Fruit fly (Drosophila melanogaster) whole organism, embryonic: Measurements from ENCODE around the gene anchor.

Experiments
- Ada2b ChIP-seq: fragments of 200-800 bp; sonication (Bioruptor generic); IDR thresholded peaks from 2 replicates; pipeline ENCODE4 v1.3.6; 2022; ENCODE audit warnings: missing biosample characterization, missing genetic modification characterization
- Atf6 ChIP-seq: fragments of 200-800 bp; sonication (Bioruptor generic); IDR thresholded peaks from 2 replicates; pipeline ENCODE4 v1.3.6; 2022; ENCODE audit warnings: missing biosample characterization, missing genetic modification characterization
- BtbVII ChIP-seq: fragments of 200-800 bp; sonication (Bioruptor generic); optimal IDR thresholded peaks from 3 replicates; lab custom pipeline; 2017; ENCODE audit warnings: missing biosample characterization, mild to moderate bottlenecking, missing genetic modification characterization
- Bteb2 ChIP-seq: fragments of 200-800 bp; sonication (Bioruptor generic); optimal IDR thresholded peaks from 2 replicates; lab custom pipeline; 2016; ENCODE audit warnings: missing biosample characterization, missing genetic modification characterization
- CG10209 ChIP-seq: fragments of 200-800 bp; sonication (Bioruptor generic); optimal IDR thresholded peaks from 3 replicates; lab custom pipeline; 2017; ENCODE audit warnings: missing biosample characterization, mild to moderate bottlenecking, missing genetic modification characterization, missing genetic modification reagents
- CG11085 ChIP-seq: fragments of 200-800 bp; sonication (Bioruptor generic); IDR thresholded peaks from 2 replicates; pipeline ENCODE4 v1.3.6; 2022; ENCODE audit warnings: missing biosample characterization, missing genetic modification characterization
- CG11456 ChIP-seq: fragments of 200-800 bp; sonication (Bioruptor generic); IDR thresholded peaks from 3 replicates; pipeline ENCODE4 v1.3.6; 2022; ENCODE audit warnings: missing biosample characterization, missing genetic modification characterization
- CG11560 ChIP-seq: fragments of 200-800 bp; sonication (Bioruptor generic); IDR thresholded peaks from 3 replicates; pipeline ENCODE4 v1.3.6; 2022; ENCODE audit warnings: missing biosample characterization, missing genetic modification characterization
- CG12071 ChIP-seq: fragments of 200-800 bp; sonication (Bioruptor generic); optimal IDR thresholded peaks from 3 replicates; lab custom pipeline; 2018; ENCODE audit warnings: missing biosample characterization, mild to moderate bottlenecking, missing genetic modification characterization
- CG12219 ChIP-seq: fragments of 200-800 bp; sonication (Bioruptor generic); optimal IDR thresholded peaks from 3 replicates; lab custom pipeline; 2018; ENCODE audit warnings: missing biosample characterization, mild to moderate bottlenecking, missing genetic modification characterization
- CG12236 ChIP-seq: fragments of 200-800 bp; sonication (Bioruptor generic); optimal IDR thresholded peaks from 2 replicates; lab custom pipeline; 2016; ENCODE audit warnings: missing biosample characterization, missing genetic modification characterization
- CG12299 ChIP-seq: fragments of 200-800 bp; sonication (Bioruptor generic); optimal IDR thresholded peaks from 2 replicates; lab custom pipeline; 2018; ENCODE audit warnings: missing biosample characterization, mild to moderate bottlenecking, missing genetic modification characterization
- CG13775 ChIP-seq: fragments of 200-800 bp; sonication (Bioruptor generic); optimal IDR thresholded peaks from 3 replicates; lab custom pipeline; 2017; ENCODE audit warnings: missing biosample characterization, mild to moderate bottlenecking, missing genetic modification characterization
- CG16813 ChIP-seq: fragments of 200-800 bp; sonication (Bioruptor generic); IDR thresholded peaks from 3 replicates; pipeline ENCODE4 v1.3.6; 2022; ENCODE audit warnings: missing biosample characterization, missing genetic modification characterization; ENCODE audit not compliant: partially characterized antibody
- CG18011 ChIP-seq: fragments of 200-800 bp; sonication (Bioruptor generic); optimal IDR thresholded peaks from 2 replicates; lab custom pipeline; 2017; ENCODE audit warnings: missing biosample characterization, missing genetic modification characterization, mild to moderate bottlenecking, moderate library complexity, missing genotype
- CG18619 ChIP-seq: fragments of 200-800 bp; sonication (Bioruptor generic); optimal IDR thresholded peaks from 3 replicates; lab custom pipeline; 2017; ENCODE audit warnings: missing biosample characterization, mild to moderate bottlenecking, missing genetic modification characterization
- CG2116 ChIP-seq: fragments of 200-800 bp; sonication (Bioruptor generic); optimal IDR thresholded peaks from 3 replicates; lab custom pipeline; 2018; ENCODE audit warnings: missing biosample characterization, mild to moderate bottlenecking, missing genetic modification characterization
- CG2120 ChIP-seq: fragments of 200-800 bp; sonication (Bioruptor generic); optimal IDR thresholded peaks from 3 replicates; lab custom pipeline; 2016; ENCODE audit warnings: missing biosample characterization, missing genetic modification characterization
- CG32532 ChIP-seq: fragments of 200-800 bp; sonication (Bioruptor generic); IDR thresholded peaks from 2 replicates; pipeline ENCODE4 v1.3.6; 2022; ENCODE audit warnings: missing biosample characterization, missing genetic modification characterization
- CG34376 ChIP-seq: fragments of 200-800 bp; sonication (Bioruptor generic); optimal IDR thresholded peaks from 2 replicates; lab custom pipeline; 2018; ENCODE audit warnings: missing biosample characterization, mild to moderate bottlenecking, missing genetic modification characterization
- CG3995 ChIP-seq: fragments of 200-800 bp; sonication (Bioruptor generic); optimal IDR thresholded peaks from 3 replicates; lab custom pipeline; 2016; ENCODE audit warnings: missing biosample characterization, missing genetic modification characterization
- CG42726 ChIP-seq: fragments of 200-800 bp; sonication (Bioruptor generic); IDR thresholded peaks from 2 replicates; pipeline ENCODE4 v1.3.6; 2022; ENCODE audit warnings: missing biosample characterization, missing genetic modification characterization; ENCODE audit not compliant: partially characterized antibody
- CG4854 ChIP-seq: fragments of 200-800 bp; sonication (Bioruptor generic); optimal IDR thresholded peaks from 2 replicates; lab custom pipeline; 2016; ENCODE audit warnings: missing biosample characterization, missing genetic modification characterization, inconsistent platforms
- CG6683 ChIP-seq: fragments of 200-800 bp; sonication (Bioruptor generic); optimal IDR thresholded peaks from 2 replicates; lab custom pipeline; 2017; ENCODE audit warnings: missing biosample characterization, mild to moderate bottlenecking, missing genetic modification characterization, missing genetic modification reagents
- CG6765 ChIP-seq: fragments of 200-800 bp; sonication (Bioruptor generic); optimal IDR thresholded peaks from 3 replicates; lab custom pipeline; 2017; ENCODE audit warnings: missing biosample characterization, mild to moderate bottlenecking, missing genetic modification characterization
- CG7839 ChIP-seq: fragments of 200-800 bp; sonication (Bioruptor generic); optimal IDR thresholded peaks from 3 replicates; lab custom pipeline; 2018; ENCODE audit warnings: missing biosample characterization, mild to moderate bottlenecking, missing genetic modification characterization, moderate library complexity
- CG7987 ChIP-seq: fragments of 200-800 bp; sonication (Bioruptor generic); optimal IDR thresholded peaks from 2 replicates; lab custom pipeline; 2018; ENCODE audit warnings: missing biosample characterization, mild to moderate bottlenecking, missing genetic modification characterization, moderate library complexity
- Hey ChIP-seq: fragments of 200-800 bp; sonication (Bioruptor generic); optimal IDR thresholded peaks from 3 replicates; lab custom pipeline; 2018; ENCODE audit warnings: missing biosample characterization, mild to moderate bottlenecking, missing genetic modification characterization
- Myb ChIP-seq: fragments of 200-800 bp; sonication (Bioruptor generic); optimal IDR thresholded peaks from 2 replicates; lab custom pipeline; 2016; ENCODE audit warnings: missing biosample characterization, missing genetic modification characterization
- NC2β ChIP-seq: fragments of 200-800 bp; sonication (Bioruptor generic); optimal IDR thresholded peaks from 2 replicates; lab custom pipeline; 2016; ENCODE audit warnings: missing biosample characterization, missing genetic modification characterization
- PHDP ChIP-seq: fragments of 200-800 bp; sonication (Bioruptor generic); optimal IDR thresholded peaks from 3 replicates; lab custom pipeline; 2018; ENCODE audit warnings: missing biosample characterization, mild to moderate bottlenecking, missing genetic modification characterization, moderate library complexity
- Trl ChIP-seq, 3 experiments: fragments of >200 bp in 2 of 3; fragments of 200-800 bp in 1 of 3; sonication (Bioruptor generic) in 1 of 3; optimal IDR thresholded peaks; 2 replicates in 1 of 3; 3 replicates in 2 of 3; lab custom pipeline; 2016 to 2017; ENCODE audit warnings: missing biosample characterization in 1 of 3, missing genetic modification characterization in 1 of 3
- abd-A ChIP-seq: fragments of 200-800 bp; sonication (Bioruptor generic); optimal IDR thresholded peaks from 3 replicates; lab custom pipeline; 2019; ENCODE audit warnings: missing biosample characterization, mild to moderate bottlenecking, missing genetic modification characterization, moderate library complexity
- croc ChIP-seq: fragments of 200-800 bp; sonication (Bioruptor generic); conservative IDR thresholded peaks from 3 replicates; pipeline ENCODE4 v1.3.6; 2022; ENCODE audit warnings: missing biosample characterization, missing genetic modification characterization
- dm ChIP-seq: fragments of 200-800 bp; sonication (Bioruptor generic); optimal IDR thresholded peaks from 3 replicates; lab custom pipeline; 2016; ENCODE audit warnings: missing biosample characterization, missing genetic modification characterization
- en ChIP-seq: fragments of 200-800 bp; sonication (Bioruptor generic); optimal IDR thresholded peaks from 2 replicates; lab custom pipeline; 2016; ENCODE audit warnings: missing biosample characterization, missing genetic modification characterization
- gce ChIP-seq: fragments of 200-800 bp; sonication (Bioruptor generic); IDR thresholded peaks from 3 replicates; pipeline ENCODE4 v1.3.6; 2022; ENCODE audit warnings: missing biosample characterization, missing genetic modification characterization
- hb ChIP-seq: fragments of 200-800 bp; sonication (Bioruptor generic); IDR thresholded peaks from 3 replicates; pipeline ENCODE4 v1.3.6; 2022; ENCODE audit warnings: missing biosample characterization, missing genetic modification characterization; ENCODE audit not compliant: partially characterized antibody
- jigr1 ChIP-seq: fragments of 200-800 bp; sonication (Bioruptor generic); IDR thresholded peaks from 3 replicates; pipeline ENCODE4 v1.3.6; 2022; ENCODE audit warnings: missing biosample characterization, missing genetic modification characterization
- jumu ChIP-seq: fragments of 200-800 bp; sonication (Bioruptor generic); optimal IDR thresholded peaks from 3 replicates; lab custom pipeline; 2016; ENCODE audit warnings: missing biosample characterization, missing genetic modification characterization
- klu ChIP-seq: fragments of 200-800 bp; sonication (Bioruptor generic); IDR thresholded peaks from 2 replicates; pipeline ENCODE4 v1.3.6; 2022; ENCODE audit warnings: missing biosample characterization, missing genetic modification characterization
- odd ChIP-seq: fragments of 200-800 bp; sonication (Bioruptor generic); optimal IDR thresholded peaks from 2 replicates; lab custom pipeline; 2017; ENCODE audit warnings: missing biosample characterization, mild to moderate bottlenecking, missing genetic modification characterization
- org-1 ChIP-seq: fragments of 200-800 bp; sonication (Bioruptor generic); optimal IDR thresholded peaks from 2 replicates; lab custom pipeline; 2017; ENCODE audit warnings: missing biosample characterization, missing genetic modification characterization
- so ChIP-seq: fragments of 200-800 bp; sonication (Bioruptor generic); IDR thresholded peaks from 3 replicates; pipeline ENCODE4 v1.3.6; 2022; ENCODE audit warnings: missing biosample characterization, missing genetic modification characterization
- stc ChIP-seq: fragments of 200-800 bp; sonication (Bioruptor generic); IDR thresholded peaks from 2 replicates; pipeline ENCODE4 v1.3.6; 2022; ENCODE audit warnings: missing biosample characterization, missing genetic modification characterization
- tap ChIP-seq: fragments of 200-800 bp; optimal IDR thresholded peaks from 3 replicates; lab custom pipeline; 2019; ENCODE audit warnings: missing biosample characterization, mild to moderate bottlenecking, missing genetic modification characterization, moderate library complexity
- tx ChIP-seq: fragments of 200-800 bp; sonication (Bioruptor generic); optimal IDR thresholded peaks from 2 replicates; lab custom pipeline; 2016; ENCODE audit warnings: missing biosample characterization, missing genetic modification characterization
- wor ChIP-seq: fragments of 200-800 bp; sonication (Bioruptor generic); IDR thresholded peaks from 2 replicates; pipeline ENCODE4 v1.3.6; 2022; ENCODE audit warnings: missing biosample characterization, missing genetic modification characterization
- zen2 ChIP-seq: fragments of 200-800 bp; sonication (Bioruptor generic); IDR thresholded peaks from 3 replicates; pipeline ENCODE4 v1.3.6; 2022; ENCODE audit warnings: missing biosample characterization, missing genetic modification characterization; ENCODE audit not compliant: partially characterized antibody

The anchor gene

DNA sequence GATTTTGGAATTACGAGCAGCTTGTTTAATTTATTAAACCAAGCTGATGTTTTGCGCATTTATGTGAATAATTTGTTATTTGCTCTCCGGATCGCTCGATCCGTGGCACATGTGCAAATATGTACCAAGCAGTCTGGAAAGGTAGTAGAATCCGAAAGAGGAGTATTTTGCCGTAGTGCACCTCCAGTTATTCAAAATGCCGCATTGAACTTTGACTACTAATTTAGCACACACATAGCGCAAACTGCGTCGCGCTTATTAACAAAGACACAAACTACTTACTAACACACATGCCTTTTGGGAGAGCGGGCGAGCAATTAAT lies 37.6 kb downstream of the anchor start (continued):
- TF ChIP-seq CG7987 (peak; percentile 71), stc (no peak), CG11456 (peak; percentile 64; the same call in 1 of the 3 replicates), CG6765 (GFP tag; lab: Kevin White, UChicago) (peak; percentile 76), CG2116 (GFP tag; lab: Kevin White, UChicago) (peak; percentile 8), Hey (tag; lab: Kevin White, UChicago) (peak; percentile 65), CG18619 (GFP tag; lab: Kevin White, UChicago) (peak; percentile 20), CG42726 (GFP tag; lab: Robert Waterston, UW) (no peak), CG12071 (GFP tag; lab: Kevin White, UChicago) (peak; percentile 48), Ada2b (GFP tag; lab: Robert Waterston, UW) (peak; percentile 22; the same call in 1 of the 2 replicates), CG12236 (GFP tag; lab: Kevin White, UChicago) (peak; percentile 2), CG2120 (peak; percentile 58), CG11085 (GFP tag; lab: Robert Waterston, UW) (0 out of 2 replicates have a peak, but pooled peaks have one; percentile 6), CG7839 (tag; lab: Kevin White, UChicago) (no peak), org-1 (GFP tag; lab: Kevin White, UChicago) (peak; percentile 11), abd-A (tag; lab: Kevin White, UChicago) (peak; percentile 52), PHDP (peak; percentile 40), croc (GFP tag; lab: Robert Waterston, UW) (0 out of 3 replicates have a peak, but pooled peaks have one; percentile 8)

DNA sequence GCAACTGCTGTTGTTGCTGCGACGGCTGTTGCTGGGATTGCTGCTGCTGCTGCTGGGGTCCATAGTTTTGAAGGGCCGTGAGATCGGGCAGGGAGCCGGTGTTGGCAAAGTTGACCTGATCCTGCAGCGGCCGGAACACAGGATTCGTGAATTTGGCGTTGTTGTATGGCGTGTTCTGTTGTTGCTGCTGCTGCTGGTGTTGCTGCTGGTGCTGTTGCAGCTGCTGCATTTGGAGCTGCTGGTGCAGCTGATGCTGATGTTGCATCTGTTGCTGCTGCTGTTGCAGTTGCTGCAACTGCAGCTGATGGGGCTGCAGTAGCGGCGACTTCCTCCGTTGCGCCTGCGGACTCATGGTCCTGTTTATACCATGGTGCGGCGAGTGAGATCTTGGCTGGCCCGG lies 42.0 kb downstream of the anchor start:
- TF ChIP-seq klu (GFP tag; lab: Robert Waterston, UW) (no peak), CG11560 (tag; lab: Robert Waterston, UW) (no peak), odd (GFP tag; lab: Kevin White, UChicago) (no peak), CG3995 (GFP tag; lab: Kevin White, UChicago) (no peak), hb (GFP tag; lab: Robert Waterston, UW) (no peak), CG13775 (GFP tag; lab: Kevin White, UChicago) (no peak), en (GFP tag; lab: Kevin White, UChicago) (no peak)

DNA sequence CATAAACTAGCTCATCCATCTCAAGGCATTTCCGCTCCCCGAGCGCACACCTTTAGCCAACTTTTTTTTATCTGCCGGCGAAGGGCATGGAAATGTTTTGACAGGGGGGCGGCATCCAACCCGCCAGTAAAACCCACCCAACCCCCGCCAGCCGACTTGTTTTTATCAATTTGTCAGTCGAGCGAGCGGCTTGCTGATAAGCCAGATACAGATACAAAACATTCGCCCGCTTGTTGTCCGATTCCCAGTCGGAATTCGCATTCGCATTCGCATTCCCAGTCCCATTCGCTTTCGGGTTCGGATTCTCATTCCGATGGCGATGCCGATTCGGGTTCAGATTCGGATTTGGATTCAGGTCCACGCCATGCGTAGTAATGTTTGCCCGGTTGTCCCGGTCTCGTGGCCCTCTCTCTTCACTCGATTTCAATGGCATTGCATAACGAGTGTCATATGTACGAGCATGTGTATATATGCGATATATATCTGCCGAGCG lies 43.5 kb downstream of the anchor start:
- TF ChIP-seq CG32532 (GFP tag; lab: Robert Waterston, UW) (peak; percentile 42), CG18011 (GFP tag; lab: Kevin White, UChicago) (peak; percentile 91), dm (GFP tag; lab: Kevin White, UChicago) (no peak), Bteb2 (GFP tag; lab: Kevin White, UChicago) (no peak), tap (no peak), CG6683 (GFP tag; lab: Kevin White, UChicago) (no peak), Trl (optimal IDR thresholded peaks at IDR 0.05; lab: Kevin White, UChicago) (no peak), Trl (GFP tag; optimal IDR thresholded peaks at IDR 0.05; lab: Kevin White, UChicago) (no peak), abd-A (tag; lab: Kevin White, UChicago) (peak; percentile 57), so (GFP tag; lab: Robert Waterston, UW) (no peak), BtbVII (GFP tag; lab: Kevin White, UChicago) (no peak), jigr1 (no peak), Atf6 (GFP tag; lab: Robert Waterston, UW) (no peak), NC2β (GFP tag; lab: Kevin White, UChicago) (no peak), wor (GFP tag; lab: Robert Waterston, UW) (no peak), gce (GFP tag; lab: Robert Waterston, UW) (no peak), zen2 (GFP tag; lab: Robert Waterston, UW) (no peak), CG16813 (GFP tag; lab: Robert Waterston, UW) (0 out of 3 replicates have a peak, but pooled peaks have one; percentile 34), tx (GFP tag; lab: Kevin White, UChicago) (no peak), CG4854 (GFP tag; lab: Kevin White, UChicago) (no peak), CG10209 (GFP tag; lab: Kevin White, UChicago) (no peak), Myb (GFP tag; lab: Kevin White, UChicago) (no peak), CG12219 (GFP tag; lab: Kevin White, UChicago) (no peak), CG34376 (GFP tag; lab: Kevin White, UChicago) (peak; percentile 82), jumu (GFP tag; lab: Kevin White, UChicago) (no peak), CG12299 (tag; lab: Kevin White, UChicago) (no peak)
